Worm (Caenorhabditis elegans) whole organism, late embryonic: ENCODE results near the gene C01G10.17.

Experiments
- T23F11.4 ChIP-seq: fragments of 200-800 bp; sonication (Bioruptor generic); optimal IDR thresholded peaks from 2 replicates; lab custom pipeline; 2018; ENCODE audit warnings: mild to moderate bottlenecking, missing genetic modification characterization, missing compliant biosample characterization
- Y22D7AL.16 ChIP-seq: sonication (generic microtip); optimal IDR thresholded peaks from 2 replicates; lab custom pipeline; 2016; ENCODE audit warnings: missing genetic modification characterization, missing compliant biosample characterization
- dve-1 ChIP-seq: sonication (generic microtip); optimal IDR thresholded peaks from 2 replicates; lab custom pipeline; 2017; ENCODE audit warnings: antibody characterized with exemption, mild to moderate bottlenecking, missing genetic modification characterization, missing compliant biosample characterization
- fkh-10 ChIP-seq: fragments of 150-350 bp; optimal IDR thresholded peaks from 2 replicates; lab custom pipeline; 2014; ENCODE audit warnings: missing biosample characterization, missing genetic modification reagents, missing genetic modification characterization
- lim-6 ChIP-seq: sonication (generic microtip); optimal IDR thresholded peaks from 2 replicates; lab custom pipeline; 2016; ENCODE audit warnings: missing genetic modification characterization, missing compliant biosample characterization
- lin-11 ChIP-seq: fragments of 200-800 bp; sonication (Bioruptor generic); optimal IDR thresholded peaks from 2 replicates; lab custom pipeline; 2018; ENCODE audit warnings: mild to moderate bottlenecking, missing genetic modification characterization, missing compliant biosample characterization
- pha-4 ChIP-seq: fragments of 150-350 bp; optimal IDR thresholded peaks from 2 replicates; lab custom pipeline; 2018; ENCODE audit warnings: missing biosample characterization, missing genetic modification reagents, missing genetic modification characterization
- rnt-1 ChIP-seq: sonication (generic microtip); optimal IDR thresholded peaks from 2 replicates; lab custom pipeline; 2016; ENCODE audit warnings: missing genetic modification characterization, missing compliant biosample characterization
- ztf-16 ChIP-seq: sonication (generic microtip); optimal IDR thresholded peaks from 2 replicates; lab custom pipeline; 2017; ENCODE audit warnings: missing genetic modification characterization, missing compliant biosample characterization

- TF ChIP-seq pha-4 (tag; lab: Kevin White, UChicago) (no peak), Y22D7AL.16 (tag; lab: Kevin White, UChicago) (no peak), rnt-1 (tag; lab: Kevin White, UChicago) (peak; percentile 47), T23F11.4 (GFP tag; lab: Kevin White, UChicago) (no peak), dve-1 (no peak), fkh-10 (no peak), lim-6 (tag; lab: Kevin White, UChicago) (peak; percentile 8), ztf-16 (no peak), lin-11 (no peak)
These were observed 46.2 kb downstream of the C01G10.17 start, which contains the start of gene aipl-1 for ce11 chrV:15136772-15137171.
